Fruit fly (Drosophila melanogaster): ENCODE measurements around the gene beat-Vc.

The beat-Vc gene

dm6 chr3R:12723759-12724158 is 59.3 kb downstream of the beat-Vc start:
- TF ChIP-seq eg (GFP tag; IDR thresholded peaks at IDR 0.05): no peak
- no peak for TF ChIP-seq CG34406 (GFP tag; optimal IDR thresholded peaks at IDR 0.05)
- no peak for TF ChIP-seq fd59A (GFP tag; optimal IDR thresholded peaks at IDR 0.05)
- no peak for TF ChIP-seq CG10631 (GFP tag; optimal IDR thresholded peaks at IDR 0.05)
- TF ChIP-seq vri (GFP tag; optimal IDR thresholded peaks at IDR 0.05): no peak
- TF ChIP-seq CG11294 (GFP tag; IDR thresholded peaks at IDR 0.05): no peak
- TF ChIP-seq achi (GFP tag; optimal IDR thresholded peaks at IDR 0.05): no peak
- no peak for TF ChIP-seq CG11902 (GFP tag; optimal IDR thresholded peaks at IDR 0.05)
- no peak for TF ChIP-seq Eip93F (GFP tag; optimal IDR thresholded peaks at IDR 0.05)
- no peak for TF ChIP-seq Lpt (GFP tag; optimal IDR thresholded peaks at IDR 0.05)
- peak; percentile 22 for TF ChIP-seq Hr39 (GFP tag; optimal IDR thresholded peaks at IDR 0.05)
- TF ChIP-seq esn (GFP tag; optimal IDR thresholded peaks at IDR 0.05): peak; percentile 43
- TF ChIP-seq topi (GFP tag; optimal IDR thresholded peaks at IDR 0.05): no peak
- no peak for TF ChIP-seq Hr4 (GFP tag; optimal IDR thresholded peaks at IDR 0.05)
- TF ChIP-seq CG6792 (GFP tag; optimal IDR thresholded peaks at IDR 0.05): no peak
- TF ChIP-seq lz (GFP tag; optimal IDR thresholded peaks at IDR 0.05): peak; percentile 15
- peak; percentile 16 for TF ChIP-seq Met (GFP tag; optimal IDR thresholded peaks at IDR 0.05)
- TF ChIP-seq ss (GFP tag; optimal IDR thresholded peaks at IDR 0.05): no peak
- no peak for TF ChIP-seq CG6854 (GFP tag; optimal IDR thresholded peaks at IDR 0.05)
- no peak for TF ChIP-seq CG6808 (GFP tag; optimal IDR thresholded peaks at IDR 0.05)
- TF ChIP-seq fd85E (GFP tag; optimal IDR thresholded peaks at IDR 0.05): no peak
- peak; percentile 16 for TF ChIP-seq Smox (GFP tag; optimal IDR thresholded peaks at IDR 0.05)
- no peak for TF ChIP-seq CG9139 (GFP tag; optimal IDR thresholded peaks at IDR 0.05)
- TF ChIP-seq OdsH (GFP tag; optimal IDR thresholded peaks at IDR 0.05): peak; percentile 14
- no peak for TF ChIP-seq CG8319 (GFP tag; optimal IDR thresholded peaks at IDR 0.05)
- no peak for TF ChIP-seq CG6276 (GFP tag; optimal IDR thresholded peaks at IDR 0.05)
- TF ChIP-seq CG1621 (tag; optimal IDR thresholded peaks at IDR 0.05): no peak
- TF ChIP-seq Eip78C (GFP tag): peak; percentile 63
- TF ChIP-seq cyc (GFP tag; optimal IDR thresholded peaks at IDR 0.05): peak; percentile 36
- TF ChIP-seq Blimp-1 (GFP tag; optimal IDR thresholded peaks at IDR 0.05): no peak
- peak; percentile 16 for TF ChIP-seq CG31627 (GFP tag; optimal IDR thresholded peaks at IDR 0.05)
- TF ChIP-seq Sox15 (GFP tag; optimal IDR thresholded peaks at IDR 0.05): no peak
- no peak for TF ChIP-seq CG6163 (GFP tag; IDR thresholded peaks at IDR 0.05)

dm6 chr3R:12722392-12722914 is 60.6 kb downstream of the beat-Vc start, which contains the start of gene Men:
Gene Men, minus strand, starts transcription at chr3R:12722442.
- TF ChIP-seq Hr39 (GFP tag; optimal IDR thresholded peaks at IDR 0.05) (peak; percentile 19), CG11762 (GFP tag; optimal IDR thresholded peaks at IDR 0.05; ENCODE audit: insufficient read depth) (peak; percentile 47), fkh (GFP tag; optimal IDR thresholded peaks at IDR 0.05) (no peak), svp (GFP tag) (peak; percentile 73), spab (GFP tag; optimal IDR thresholded peaks at IDR 0.05) (peak; percentile 22), dsx (GFP tag; optimal IDR thresholded peaks at IDR 0.05; ENCODE audit: poor library complexity, severe bottlenecking) (peak; percentile 40), topi (GFP tag; optimal IDR thresholded peaks at IDR 0.05) (peak; percentile 59), CG8319 (GFP tag; optimal IDR thresholded peaks at IDR 0.05) (no peak), Eip78C (GFP tag) (peak; percentile 85), dac (GFP tag; optimal IDR thresholded peaks at IDR 0.05) (no peak), fd85E (GFP tag; optimal IDR thresholded peaks at IDR 0.05) (no peak), CG11902 (GFP tag; optimal IDR thresholded peaks at IDR 0.05) (peak; percentile 24), CG32006 (GFP tag; optimal IDR thresholded peaks at IDR 0.05) (peak; percentile 73), acj6 (GFP tag; optimal IDR thresholded peaks at IDR 0.05) (peak; percentile 52), Eip75B (GFP tag; optimal IDR thresholded peaks at IDR 0.05) (peak; percentile 27), CG10631 (GFP tag; optimal IDR thresholded peaks at IDR 0.05) (peak; percentile 32), Sox102F (GFP tag; optimal IDR thresholded peaks at IDR 0.05) (peak; percentile 38), CG8119 (GFP tag; IDR thresholded peaks at IDR 0.05) (peak; percentile 78), Sox14 (GFP tag; optimal IDR thresholded peaks at IDR 0.05) (peak; percentile 37), Ets96B (tag; optimal IDR thresholded peaks at IDR 0.05) (peak; percentile 54), Sox15 (GFP tag; optimal IDR thresholded peaks at IDR 0.05) (no peak), pdm3 (GFP tag; optimal IDR thresholded peaks at IDR 0.05) (peak; percentile 52), CG6276 (GFP tag; optimal IDR thresholded peaks at IDR 0.05) (peak; percentile 59), Hr38 (GFP tag; optimal IDR thresholded peaks at IDR 0.05) (no peak), achi (GFP tag; optimal IDR thresholded peaks at IDR 0.05) (peak; percentile 60), Blimp-1 (GFP tag; optimal IDR thresholded peaks at IDR 0.05) (peak; percentile 5), CG3032 (tag; optimal IDR thresholded peaks at IDR 0.05) (peak; percentile 71), CG6808 (GFP tag; optimal IDR thresholded peaks at IDR 0.05) (peak; percentile 41), net (GFP tag; optimal IDR thresholded peaks at IDR 0.05) (peak; percentile 39)

All from whole organism, prepupa.